Worm (Caenorhabditis elegans): ENCODE data around the gene R08D7.4.

The R08D7.4 gene

ce11 chrIII:8974835-8975234, 3.1 kb downstream of the R08D7.4 start (continued):
- TF ChIP-seq zim-3 (tag; optimal IDR thresholded peaks at IDR 0.05) (peak; percentile 26), mxl-1 (tag; optimal IDR thresholded peaks at IDR 0.05) (no peak), hmg-20 (GFP tag; IDR thresholded peaks at IDR 0.05) (no peak), nhr-120 (GFP tag; IDR thresholded peaks at IDR 0.05) (0 out of 2 replicates have a peak, but pooled peaks have one; percentile 26), cebp-1 (GFP tag; IDR thresholded peaks at IDR 0.05) (no peak), cebp-1 (tag; optimal IDR thresholded peaks at IDR 0.05) (peak; percentile 43), ets-4 (GFP tag; optimal IDR thresholded peaks at IDR 0.05) (no peak), aptf-2 (GFP tag; conservative IDR thresholded peaks at IDR 0.05) (no peak), aptf-3 (GFP tag; IDR thresholded peaks at IDR 0.05) (no peak)

DNA sequence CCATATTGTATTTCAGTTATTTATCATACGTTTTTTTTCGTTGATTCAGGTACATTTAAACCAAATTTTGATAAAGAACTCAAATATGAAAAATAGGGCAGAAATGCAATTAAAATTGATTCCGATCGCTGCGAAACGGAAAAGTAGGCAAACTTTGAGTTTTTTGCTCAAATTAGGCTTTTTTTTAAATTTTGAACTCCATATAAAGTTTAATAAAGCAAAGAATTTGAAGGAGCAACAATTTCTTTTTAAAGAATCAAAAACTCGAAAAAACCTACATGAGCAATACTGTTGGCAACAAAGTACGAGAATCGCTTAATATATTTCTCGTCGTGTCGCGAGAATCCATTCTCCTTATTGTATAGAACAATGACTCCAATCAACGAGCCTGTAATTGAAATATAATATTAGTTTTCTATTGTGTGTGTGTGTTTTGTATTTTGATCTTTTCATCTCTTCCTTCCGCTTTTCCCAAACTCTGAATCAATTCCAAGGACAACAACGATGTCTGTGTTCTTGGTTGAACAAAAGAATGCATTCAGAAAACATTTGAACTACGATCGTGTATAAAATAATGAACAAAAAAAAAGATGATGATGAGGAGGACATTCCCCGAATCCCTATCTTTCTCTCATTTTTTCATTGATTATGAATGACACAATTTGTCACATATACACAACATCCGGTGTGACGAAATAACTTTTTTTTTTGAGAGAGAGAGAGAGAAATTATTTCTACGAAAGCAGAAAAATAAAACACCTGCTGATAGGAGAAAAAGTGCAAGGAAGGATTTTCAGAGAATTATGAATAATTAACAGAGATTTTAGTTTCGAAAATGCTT, 7.0 kb downstream of the R08D7.4 start:
- peak; percentile 33; the same call in 1 of the 2 replicates for TF ChIP-seq cebp-1 (GFP tag; IDR thresholded peaks at IDR 0.05)
- peak; percentile 71 for TF ChIP-seq cebp-1 (tag; optimal IDR thresholded peaks at IDR 0.05)
- peak in 1 of 3 experiments; percentile 31 for TF ChIP-seq lin-35 (GFP tag; optimal IDR thresholded peaks at IDR 0.05)
- no peak for TF ChIP-seq lir-1 (GFP tag; conservative IDR thresholded peaks at IDR 0.05)
- TF ChIP-seq lsy-27 (tag; optimal IDR thresholded peaks at IDR 0.05; ENCODE audit: borderline replicate concordance, insufficient read depth) = no peak
- no peak for TF ChIP-seq B0019.2 (GFP tag; conservative IDR thresholded peaks at IDR 0.05)
- TF ChIP-seq ceh-58 (GFP tag; IDR thresholded peaks at IDR 0.05) = no peak
- peak; percentile 53; the same call in 1 of the 2 replicates for TF ChIP-seq ekl-4 (GFP tag; IDR thresholded peaks at IDR 0.05)
- no peak for TF ChIP-seq mel-28 (tag; optimal IDR thresholded peaks at IDR 0.05; ENCODE audit: borderline replicate concordance)
- 0 out of 2 replicates have a peak, but pooled peaks have one; percentile 22 for TF ChIP-seq Y95B8A.8 (GFP tag; IDR thresholded peaks at IDR 0.05)
- no peak for TF ChIP-seq nfya-2 (GFP tag; IDR thresholded peaks at IDR 0.05)
- peak; percentile 9 for TF ChIP-seq lin-40 (tag; optimal IDR thresholded peaks at IDR 0.05)
- TF ChIP-seq lsl-1 (GFP tag; optimal IDR thresholded peaks at IDR 0.05) = no peak
- no peak for TF ChIP-seq somi-1 (GFP tag; optimal IDR thresholded peaks at IDR 0.05)
- 0 out of 2 replicates have a peak, but pooled peaks have one; percentile 31 for TF ChIP-seq hsf-1 (GFP tag; IDR thresholded peaks at IDR 0.05)
- peak; percentile 9 for TF ChIP-seq ZK185.1 (tag; optimal IDR thresholded peaks at IDR 0.05; ENCODE audit: poor library complexity, severe bottlenecking)
- TF ChIP-seq chd-7 (tag; optimal IDR thresholded peaks at IDR 0.05) = peak; percentile 52
- TF ChIP-seq rcor-1 (GFP tag; IDR thresholded peaks at IDR 0.05) = 0 out of 2 replicates have a peak, but pooled peaks have one; percentile 7
- TF ChIP-seq zim-3 (tag; optimal IDR thresholded peaks at IDR 0.05) = peak; percentile 29
- no peak for TF ChIP-seq Y56A3A.18 (GFP tag; IDR thresholded peaks at IDR 0.05)
- TF ChIP-seq K12H6.12 (tag; optimal IDR thresholded peaks at IDR 0.05) = peak; percentile 20
- TF ChIP-seq nfyb-1 (GFP tag; IDR thresholded peaks at IDR 0.05) = peak; percentile 34; the same call in 1 of the 2 replicates
- no peak for TF ChIP-seq nhr-80 (tag; optimal IDR thresholded peaks at IDR 0.05)
- 0 out of 2 replicates have a peak, but pooled peaks have one; percentile 21 for TF ChIP-seq Y53G8AR.9 (GFP tag; conservative IDR thresholded peaks at IDR 0.05)
- TF ChIP-seq lag-1 (GFP tag; IDR thresholded peaks at IDR 0.05) = no peak
- TF ChIP-seq B0261.1 (tag; optimal IDR thresholded peaks at IDR 0.05) = no peak
- TF ChIP-seq C06A6.2 (GFP tag; conservative IDR thresholded peaks at IDR 0.05) = no peak

ce11 chrIII:8980892-8981291, 9.2 kb downstream of the R08D7.4 start:
- TF ChIP-seq snpc-1.3 (tag; optimal IDR thresholded peaks at IDR 0.05; ENCODE audit: insufficient read depth) = no peak
- TF ChIP-seq Y95B8A.8 (GFP tag; IDR thresholded peaks at IDR 0.05) = no peak
- no peak for TF ChIP-seq mel-28 (tag; optimal IDR thresholded peaks at IDR 0.05; ENCODE audit: borderline replicate concordance)
- no peak for TF ChIP-seq ztf-3 (GFP tag; optimal IDR thresholded peaks at IDR 0.05)
- TF ChIP-seq hsf-1 (GFP tag; IDR thresholded peaks at IDR 0.05) = no peak
- TF ChIP-seq attf-5 (GFP tag; optimal IDR thresholded peaks at IDR 0.05) = no peak
- no peak for TF ChIP-seq madf-3 (GFP tag; IDR thresholded peaks at IDR 0.05)
- no peak for TF ChIP-seq F52B5.7 (tag; optimal IDR thresholded peaks at IDR 0.05)
- TF ChIP-seq ceh-58 (GFP tag; IDR thresholded peaks at IDR 0.05) = no peak
- no peak for TF ChIP-seq madf-8 (GFP tag; conservative IDR thresholded peaks at IDR 0.05)
- no peak for TF ChIP-seq ama-1 (optimal IDR thresholded peaks at IDR 0.05)
- no peak for TF ChIP-seq ama-1 (GFP tag; optimal IDR thresholded peaks at IDR 0.05)
- no peak for TF ChIP-seq lir-1 (GFP tag; conservative IDR thresholded peaks at IDR 0.05)
- TF ChIP-seq C17E4.6 (GFP tag; IDR thresholded peaks at IDR 0.05) = no peak
- no peak for TF ChIP-seq nhr-80 (tag; optimal IDR thresholded peaks at IDR 0.05)
- TF ChIP-seq gei-17 (GFP tag; optimal IDR thresholded peaks at IDR 0.05) = no peak
- TF ChIP-seq rcor-1 (GFP tag; IDR thresholded peaks at IDR 0.05) = no peak
- no peak for TF ChIP-seq sdz-38 (tag; optimal IDR thresholded peaks at IDR 0.05)

Measured in whole organism, young adult.